Fruit fly (Drosophila melanogaster) whole organism, larva: ENCODE results near the gene Smvt.
A peak's percentile ranks its signal among the peaks of the same experiment; 100 is the strongest.

ENCODE experiments used
- noc ChIP-seq: fragments of 200-800 bp; sonication (Bioruptor generic); optimal IDR thresholded peaks from 3 replicates; lab custom pipeline; 2019; ENCODE audit warnings: missing biosample characterization, mild to moderate bottlenecking, missing genetic modification characterization, moderate library complexity

Gene Smvt

DNA sequence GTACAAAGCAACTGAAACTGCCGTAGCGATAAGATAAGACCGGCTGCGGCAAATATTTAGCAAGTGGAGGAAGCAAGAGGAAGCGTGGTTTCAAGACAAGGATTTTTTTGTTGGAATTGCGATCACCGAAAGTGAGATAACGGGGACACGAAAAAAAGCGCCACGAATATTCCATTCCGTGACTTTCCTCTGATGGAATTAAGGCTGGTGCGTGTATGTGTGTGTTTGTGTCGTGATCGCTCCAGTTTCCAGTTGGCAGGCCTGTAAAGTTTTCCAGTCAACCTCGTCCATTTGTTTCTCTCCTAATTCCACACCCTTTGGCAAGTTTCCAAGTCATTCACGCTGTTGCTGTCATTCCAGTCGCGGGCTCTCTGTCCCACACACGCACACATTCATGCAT lies 35.1 kb downstream of the Smvt start:
- no peak for TF ChIP-seq noc (tag; lab: Kevin White, UChicago)

DNA sequence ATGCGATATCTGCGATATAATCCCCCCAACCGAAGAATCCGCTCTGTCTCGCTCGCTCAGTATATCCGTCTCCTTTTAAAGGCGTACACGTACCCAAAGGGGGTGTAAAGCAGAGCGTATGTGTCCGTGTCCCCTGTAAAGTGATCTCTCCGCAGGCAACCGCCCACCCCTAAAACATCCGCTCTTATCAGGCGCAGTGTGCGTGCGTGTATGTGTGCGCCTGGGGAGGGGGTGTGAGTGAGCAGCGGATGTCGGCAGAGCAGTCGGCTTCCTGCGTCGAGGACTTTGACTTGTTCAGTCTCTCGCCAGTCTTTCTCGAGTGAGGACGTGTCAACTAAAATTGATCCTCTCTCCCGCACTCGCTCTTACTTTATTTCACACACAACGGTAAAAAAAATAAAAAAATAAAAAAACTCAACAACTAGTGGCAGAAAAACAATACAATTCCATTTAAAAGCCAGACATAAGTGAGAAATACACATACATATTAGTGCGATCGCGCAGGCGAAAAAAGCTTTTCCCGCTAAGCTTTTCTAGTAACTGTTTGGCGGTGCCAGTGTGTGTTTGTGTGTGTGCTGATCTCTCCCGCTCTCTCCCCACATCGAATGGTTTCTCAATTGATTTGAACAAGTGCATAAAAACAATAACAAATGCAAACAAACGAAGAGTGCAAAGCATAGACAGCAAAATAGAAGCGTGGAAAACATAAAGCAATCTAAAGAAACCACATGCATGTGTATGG lies 35.7 kb downstream of the Smvt start:
- TF ChIP-seq noc (tag; lab: Kevin White, UChicago): no peak

DNA sequence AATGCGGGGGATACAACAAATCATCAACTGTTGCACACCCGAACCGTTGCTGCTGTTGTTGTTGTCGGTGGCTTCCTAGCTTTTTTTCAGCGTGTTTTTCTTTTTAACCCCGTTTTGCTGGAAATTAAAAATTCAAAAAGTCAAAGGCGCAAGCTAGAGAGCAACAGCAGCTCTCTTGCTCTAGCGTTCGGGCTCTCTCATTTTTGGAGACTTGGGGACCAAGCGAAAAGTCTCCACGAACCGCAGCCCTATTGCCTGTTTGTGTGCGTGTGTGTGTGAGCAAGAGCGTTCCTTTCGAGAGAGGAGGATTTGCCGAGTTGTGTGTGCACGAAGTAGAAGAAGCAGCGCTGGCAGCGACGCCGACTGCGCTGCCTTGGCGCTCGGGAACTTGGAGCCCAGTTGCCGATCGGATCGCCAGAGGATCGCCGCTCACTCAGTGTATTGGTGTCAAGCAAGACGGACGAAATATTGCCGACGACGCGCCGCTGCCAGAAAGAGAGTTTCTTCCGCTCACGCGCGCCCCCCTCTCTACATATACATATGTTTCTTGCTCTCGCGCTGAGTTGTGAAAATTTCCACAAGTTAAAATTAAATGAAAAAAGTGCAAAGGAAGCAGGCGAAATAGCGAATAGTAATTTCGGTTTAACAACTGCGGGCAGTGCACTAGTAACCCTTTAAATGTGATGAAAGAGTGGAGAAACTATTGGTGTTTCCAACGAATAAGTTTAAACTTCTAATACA lies 36.6 kb downstream of the Smvt start:
- no peak for TF ChIP-seq noc (tag; lab: Kevin White, UChicago)

DNA sequence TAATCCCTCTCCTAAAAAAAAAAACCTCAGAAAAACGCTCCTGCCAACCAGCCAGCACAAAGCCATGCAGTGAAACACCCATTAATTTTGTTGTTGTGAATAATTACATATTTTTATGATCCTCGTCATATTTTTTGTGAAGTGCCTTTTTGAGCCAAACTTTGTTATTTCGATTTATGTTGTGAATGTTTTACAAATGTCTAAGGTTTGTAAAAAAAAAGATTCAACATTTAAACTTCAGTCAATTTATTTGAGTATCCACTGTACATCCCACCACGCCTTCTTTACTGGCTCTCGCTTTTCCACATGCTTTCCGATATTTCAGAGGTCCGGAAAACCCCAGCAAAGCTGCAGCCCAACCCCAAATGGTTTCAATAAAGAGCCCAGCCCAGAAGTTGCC lies 37.2 kb downstream of the Smvt start:
- no peak for TF ChIP-seq noc (tag; lab: Kevin White, UChicago)

DNA sequence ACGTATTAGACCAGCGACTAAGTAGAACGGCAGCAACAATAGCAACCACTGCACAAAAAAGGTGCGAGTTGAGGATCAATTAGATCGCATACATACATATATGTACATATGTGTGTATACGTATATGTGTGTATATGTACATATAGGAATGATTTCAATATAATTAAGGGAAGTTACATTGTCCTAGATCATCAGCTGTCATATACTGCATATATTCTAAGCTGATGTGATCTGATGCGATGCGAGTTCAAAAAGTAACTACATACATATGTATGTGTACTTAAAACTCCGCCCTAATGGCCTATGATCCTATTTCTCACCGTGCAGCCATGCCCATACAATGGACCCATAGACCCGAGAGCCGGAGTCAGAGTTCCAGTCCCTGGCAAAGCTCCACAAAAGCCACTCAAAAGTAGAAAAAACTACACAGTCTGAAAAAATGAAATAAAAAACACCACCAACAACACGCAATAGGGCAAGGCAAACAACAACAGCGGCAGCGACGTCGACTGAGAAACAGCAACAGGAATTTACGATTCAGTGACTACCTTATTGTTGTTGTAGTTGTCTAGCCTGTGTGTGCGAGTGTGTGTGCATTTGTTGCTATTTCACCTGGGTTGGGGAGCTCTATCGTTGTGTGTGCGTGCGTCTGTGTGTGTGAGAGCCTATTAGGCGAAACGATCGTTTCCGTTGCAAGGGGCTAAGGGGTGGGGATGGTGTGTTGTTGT lies 38.0 kb downstream of the Smvt start:
- no peak for TF ChIP-seq noc (tag; lab: Kevin White, UChicago)

DNA sequence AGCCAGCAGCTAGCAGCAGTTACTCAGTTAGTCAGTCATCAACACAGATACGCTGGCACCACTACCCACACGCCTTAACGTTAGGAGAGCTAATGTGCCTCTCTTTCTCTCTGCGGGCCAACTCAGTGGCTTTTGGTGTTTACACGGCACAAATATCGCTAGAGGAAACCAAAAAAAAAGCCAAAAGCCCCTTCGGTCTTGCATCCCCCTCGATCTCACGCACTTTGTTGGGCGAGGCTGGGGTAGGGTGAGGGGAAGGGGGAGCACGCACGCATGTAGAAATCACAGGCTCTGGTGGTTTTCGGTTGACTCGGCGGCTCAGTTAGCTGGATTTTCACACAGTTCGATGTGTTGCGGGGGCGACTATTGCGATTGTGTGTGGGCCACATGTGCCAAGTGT lies 39.4 kb downstream of the Smvt start:
- TF ChIP-seq noc (tag; lab: Kevin White, UChicago): no peak

DNA sequence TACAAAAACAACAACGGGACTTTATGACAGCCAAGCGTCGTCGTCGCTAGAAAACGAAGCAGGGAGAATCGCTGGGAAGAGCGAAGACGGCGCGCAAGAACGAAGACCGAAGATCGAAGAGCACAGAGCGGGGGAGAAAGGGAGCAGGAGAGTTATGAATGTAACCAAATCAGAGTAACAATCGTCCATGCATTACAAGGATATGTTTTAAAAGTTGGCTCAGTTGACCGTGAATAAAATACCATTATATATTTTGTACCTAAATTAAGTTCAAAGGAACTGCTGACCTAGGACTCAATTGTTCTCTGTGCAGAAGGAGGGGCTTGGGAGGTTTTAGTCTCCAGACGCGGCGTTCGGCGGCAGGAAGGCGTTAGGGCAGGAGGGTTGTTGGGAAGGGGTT lies 39.9 kb downstream of the Smvt start:
- TF ChIP-seq noc (tag; lab: Kevin White, UChicago): peak; percentile 5

DNA sequence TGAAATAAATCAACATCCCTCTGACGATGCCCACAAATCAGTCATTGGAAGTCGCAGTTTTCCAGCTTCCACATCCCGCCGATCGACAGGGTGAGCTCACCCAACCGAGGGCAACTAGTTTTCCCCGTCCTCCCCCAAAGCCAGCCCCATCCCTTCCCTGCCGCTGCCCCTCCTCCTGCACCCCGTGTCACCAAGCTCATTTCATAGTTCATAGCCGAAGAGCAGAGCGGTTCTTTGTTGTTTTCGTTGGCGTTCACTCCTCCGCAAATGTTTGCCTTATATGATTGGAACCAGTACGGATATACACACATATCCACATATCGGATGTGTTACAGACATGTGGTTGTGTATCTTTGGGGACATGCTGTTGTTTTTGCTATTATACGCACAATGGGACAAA lies 41.3 kb downstream of the Smvt start:
- TF ChIP-seq noc (tag; lab: Kevin White, UChicago): no peak

DNA sequence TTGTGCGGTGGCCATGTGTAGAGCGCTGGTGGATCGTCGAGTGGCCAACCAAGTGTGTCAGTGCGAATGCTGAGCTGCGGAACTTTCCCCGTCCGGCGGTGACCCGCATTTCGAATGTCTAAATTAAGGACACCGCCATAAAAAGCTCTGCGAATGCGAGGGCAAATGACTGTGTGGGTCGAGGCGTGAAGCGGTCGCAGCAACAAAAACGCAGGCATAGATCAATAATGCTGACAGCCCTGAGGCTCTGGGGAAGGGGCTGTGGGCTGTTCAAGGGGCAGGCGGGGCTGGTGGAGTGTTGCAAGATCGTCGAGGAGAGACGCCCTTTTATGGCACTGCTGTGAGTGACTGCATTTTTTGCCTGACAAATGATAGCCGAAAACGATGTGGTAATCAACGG lies 41.9 kb downstream of the Smvt start:
- TF ChIP-seq noc (tag; lab: Kevin White, UChicago): no peak

DNA sequence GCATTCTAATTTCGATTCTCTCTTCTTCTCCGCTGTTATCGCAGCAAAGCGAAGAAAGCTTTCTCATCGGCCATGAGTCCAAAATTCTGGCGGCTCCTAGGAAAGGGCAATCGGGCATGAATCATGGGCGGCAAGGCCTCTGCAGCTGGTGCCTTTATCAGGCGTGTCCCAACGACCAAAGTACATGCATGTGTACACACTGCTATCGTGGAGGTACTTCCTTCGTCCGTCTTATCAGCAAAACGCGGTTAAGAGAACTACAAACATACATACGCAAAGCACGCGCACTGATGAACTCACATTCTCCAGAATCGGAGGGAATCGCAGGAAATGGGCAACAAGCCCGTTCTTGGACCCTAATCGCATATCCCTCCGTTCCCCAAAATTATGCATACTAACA lies 42.4 kb downstream of the Smvt start:
- no peak for TF ChIP-seq noc (tag; lab: Kevin White, UChicago)

DNA sequence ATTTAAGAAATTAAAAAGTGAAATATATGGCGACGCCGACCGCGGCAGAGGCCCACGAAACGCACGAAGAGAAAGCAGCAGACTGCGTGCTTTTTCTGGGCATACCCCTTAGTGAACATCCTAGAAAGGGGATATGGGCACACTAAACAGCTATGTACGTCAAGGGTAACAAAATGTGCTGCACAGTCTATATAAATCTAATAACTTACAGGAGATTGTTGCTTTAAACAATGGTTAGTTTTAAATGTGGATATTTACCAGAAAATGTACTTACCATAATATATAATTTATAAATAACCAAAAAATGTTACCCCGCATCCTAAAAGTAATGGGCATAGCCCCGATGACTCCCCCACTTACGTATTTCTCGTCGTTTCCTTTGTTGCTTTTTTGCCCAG lies 43.2 kb downstream of the Smvt start:
- no peak for TF ChIP-seq noc (tag; lab: Kevin White, UChicago)

DNA sequence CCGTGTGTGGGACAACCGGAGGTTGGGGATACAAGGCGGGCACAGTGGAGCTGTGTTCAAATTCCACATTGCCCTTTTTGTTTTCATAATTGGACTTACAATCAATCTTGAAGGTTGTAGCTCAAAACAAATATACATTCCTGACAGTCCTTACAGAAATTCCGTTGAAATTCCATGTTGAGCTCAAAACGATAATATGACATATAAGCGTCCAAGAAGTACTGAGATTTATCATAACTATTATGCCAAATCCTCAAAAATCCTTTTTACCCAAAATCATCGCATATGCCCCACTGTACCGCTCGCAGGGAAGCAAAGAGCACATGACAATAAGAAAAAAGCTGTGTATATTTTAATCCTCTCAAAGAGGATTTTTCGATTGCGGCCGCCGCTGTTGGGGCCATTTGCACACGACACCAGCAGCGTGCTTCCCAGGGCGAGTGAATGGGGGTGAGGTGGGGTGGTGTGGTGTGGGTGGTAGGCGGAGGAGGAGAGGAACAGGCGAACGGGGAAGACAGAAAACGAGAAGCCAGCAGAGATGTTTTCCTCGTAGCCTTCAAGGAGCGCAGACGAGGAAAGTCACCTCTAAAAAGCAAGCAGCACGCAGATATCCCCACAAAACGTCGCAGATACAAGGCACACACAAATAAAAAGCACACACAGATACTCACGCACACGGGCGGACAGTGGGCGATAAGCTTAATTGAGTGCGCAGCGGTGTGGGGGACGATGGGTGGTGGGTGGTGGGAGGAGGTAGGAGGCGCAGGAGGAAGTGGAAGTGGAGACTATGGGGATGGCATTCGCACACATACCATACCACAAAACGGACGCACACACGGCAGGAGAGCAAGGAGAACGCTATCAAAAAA lies 43.8 kb downstream of the Smvt start:
- peak; percentile 10 for TF ChIP-seq noc (tag; lab: Kevin White, UChicago)

DNA sequence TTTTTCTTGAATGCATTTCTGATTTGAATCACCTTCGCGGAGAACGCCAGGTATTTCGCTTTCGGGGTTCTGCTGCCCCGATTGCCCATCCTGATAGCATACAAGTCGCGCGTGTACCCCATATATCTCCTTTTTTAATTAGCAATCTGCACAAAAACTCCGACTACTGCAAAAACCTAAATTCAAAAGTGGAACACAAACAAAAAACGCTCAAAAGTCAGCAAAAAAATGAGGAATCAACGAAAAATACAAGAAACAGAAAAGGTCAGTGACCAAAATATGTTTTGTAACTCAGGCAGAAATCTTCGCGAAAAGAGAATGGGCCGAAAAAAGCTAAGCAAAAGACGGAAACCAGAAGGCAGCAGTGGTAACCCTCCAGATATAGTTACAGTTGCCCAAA lies 45.1 kb downstream of the Smvt start:
- no peak for TF ChIP-seq noc (tag; lab: Kevin White, UChicago)

DNA sequence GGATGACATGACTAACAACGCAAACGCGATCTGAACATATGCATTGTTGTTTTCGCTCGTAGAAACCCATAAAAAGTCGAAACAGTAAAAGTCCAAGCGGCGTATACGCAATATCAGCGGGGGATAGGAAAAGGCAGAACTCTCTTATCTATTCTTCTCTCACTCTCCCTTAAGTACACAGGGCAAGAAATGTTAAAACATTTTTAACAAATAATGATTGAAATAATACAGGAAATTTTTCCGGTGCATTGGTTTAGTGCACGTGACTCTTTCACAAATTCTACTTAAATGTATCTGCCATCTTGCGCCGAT lies 45.7 kb downstream of the Smvt start:
- TF ChIP-seq noc (tag; lab: Kevin White, UChicago): no peak

DNA sequence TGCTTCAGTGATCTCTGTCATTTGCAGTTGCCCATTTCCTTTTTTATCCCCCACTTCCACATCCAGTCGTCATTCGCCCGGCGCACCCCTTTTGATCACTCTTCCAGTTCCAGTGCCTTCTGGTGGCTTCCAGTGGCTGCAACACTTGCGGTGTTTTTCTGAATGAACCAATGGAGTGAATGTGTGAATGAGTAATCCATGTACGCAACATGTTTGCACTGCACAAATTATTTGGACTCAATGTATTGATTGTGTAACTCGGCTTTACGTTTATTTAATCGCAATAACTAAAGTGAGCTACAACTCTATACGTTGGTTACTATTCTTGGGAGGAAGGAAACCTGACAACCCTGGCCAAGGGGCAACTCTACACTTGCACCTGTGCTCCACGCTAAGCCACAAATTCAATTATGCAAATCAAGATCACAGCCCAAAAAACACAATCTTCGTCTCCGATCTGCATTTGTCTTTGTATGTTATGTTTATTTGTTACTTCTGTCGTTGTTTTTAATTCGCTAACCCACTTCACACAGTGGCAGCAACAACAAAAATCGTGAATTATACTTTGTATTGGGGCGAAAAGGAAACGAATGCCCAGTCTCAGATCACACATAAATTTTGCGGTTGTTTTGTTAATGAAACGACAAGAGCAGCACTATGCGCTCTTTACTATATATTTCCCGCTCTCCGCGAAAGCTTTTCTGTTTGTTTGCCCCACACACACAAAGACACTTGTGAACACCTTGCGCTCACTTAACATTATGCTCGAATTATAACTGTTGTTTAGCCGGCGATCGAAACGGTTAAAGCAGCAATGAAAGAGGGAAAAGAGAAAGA lies 46.3 kb downstream of the Smvt start:
- TF ChIP-seq noc (tag; lab: Kevin White, UChicago): peak; percentile 11
